Fruit fly (Drosophila melanogaster) S2 (cell line): ENCODE data around the gene Snoo.

ENCODE experiments used
- CG8478 ChIP-seq: fragments of >200 bp; optimal IDR thresholded peaks from 2 replicates; lab custom pipeline; 2018
- CTCF ChIP-seq, 2 experiments: fragments of >200 bp; optimal IDR thresholded peaks; 2 replicates each; lab custom pipeline; 2018

- no peak for TF ChIP-seq CG8478 (lab: Kevin White, UChicago)
- TF ChIP-seq CTCF (optimal IDR thresholded peaks at IDR 0.05; lab: Kevin White, UChicago): no peak
Measured at dm6 chr2L:8033756-8034155, 49.8 kb upstream of the Snoo start.
